Worm (Caenorhabditis elegans): ENCODE measurements around the gene aex-4.

Gene aex-4

ce11 chrX:3697623-3698022, 31.5 kb upstream of the aex-4 start (continued):
- no peak for TF ChIP-seq peb-1 (tag; optimal IDR thresholded peaks at IDR 0.05)
- TF ChIP-seq unc-62 (GFP tag; optimal IDR thresholded peaks at IDR 0.05): no peak
- peak; percentile 49 for TF ChIP-seq mab-5 (tag; optimal IDR thresholded peaks at IDR 0.05)
- TF ChIP-seq nhr-12 (tag; optimal IDR thresholded peaks at IDR 0.05): no peak
- no peak for TF ChIP-seq ama-1 (optimal IDR thresholded peaks at IDR 0.05)
- TF ChIP-seq nhr-77 (tag; optimal IDR thresholded peaks at IDR 0.05): no peak
- TF ChIP-seq dmd-4 (tag; optimal IDR thresholded peaks at IDR 0.05): no peak
- peak; percentile 76 for TF ChIP-seq F13H6.1 (tag; optimal IDR thresholded peaks at IDR 0.05)
- TF ChIP-seq ZK546.5 (tag; optimal IDR thresholded peaks at IDR 0.05): no peak
- no peak for TF ChIP-seq mdl-1 (tag; optimal IDR thresholded peaks at IDR 0.05)
- no peak for TF ChIP-seq nhr-6 (tag; optimal IDR thresholded peaks at IDR 0.05)
- peak; percentile 55 for TF ChIP-seq zag-1 (tag; optimal IDR thresholded peaks at IDR 0.05)
- peak; percentile 57 for TF ChIP-seq crh-2 (tag; optimal IDR thresholded peaks at IDR 0.05)
- peak; percentile 14 for TF ChIP-seq nhr-21 (tag; optimal IDR thresholded peaks at IDR 0.05)
- TF ChIP-seq ztf-4 (tag; optimal IDR thresholded peaks at IDR 0.05): no peak
- TF ChIP-seq elt-1 (tag; optimal IDR thresholded peaks at IDR 0.05): no peak

- TF ChIP-seq aly-2 (tag; optimal IDR thresholded peaks at IDR 0.05) (no peak), unc-39 (tag; optimal IDR thresholded peaks at IDR 0.05) (no peak), dmd-4 (tag; optimal IDR thresholded peaks at IDR 0.05) (no peak)
These were observed 27.2 kb upstream of the aex-4 start for ce11 chrX:3701861-3702260.

- peak; percentile 4 for TF ChIP-seq nhr-129 (tag; optimal IDR thresholded peaks at IDR 0.05)
- peak; percentile 64 for TF ChIP-seq unc-55 (GFP tag; optimal IDR thresholded peaks at IDR 0.05)
- TF ChIP-seq ceh-16 (tag; optimal IDR thresholded peaks at IDR 0.05): no peak
- TF ChIP-seq ZK546.5 (tag; optimal IDR thresholded peaks at IDR 0.05): no peak
- TF ChIP-seq lsy-2 (tag; optimal IDR thresholded peaks at IDR 0.05): peak in 1 of 2 experiments; percentile 30
These were observed 23.8 kb upstream of the aex-4 start for ce11 chrX:3705319-3705718.

- TF ChIP-seq nhr-129 (tag; optimal IDR thresholded peaks at IDR 0.05) (no peak), elt-3 (tag; optimal IDR thresholded peaks at IDR 0.05) (no peak)
These were observed 22.8 kb upstream of the aex-4 start for ce11 chrX:3706319-3706718.

- TF ChIP-seq sma-3 (GFP tag; optimal IDR thresholded peaks at IDR 0.05): no peak
- TF ChIP-seq nhr-25 (tag; optimal IDR thresholded peaks at IDR 0.05): no peak
- no peak for TF ChIP-seq lin-13 (GFP tag; optimal IDR thresholded peaks at IDR 0.05)
- no peak for TF ChIP-seq blmp-1 (tag; optimal IDR thresholded peaks at IDR 0.05; ENCODE audit: insufficient read depth)
- no peak for TF ChIP-seq crh-2 (tag; optimal IDR thresholded peaks at IDR 0.05)
- TF ChIP-seq R02D3.7 (tag; optimal IDR thresholded peaks at IDR 0.05): no peak
- no peak for TF ChIP-seq nhr-23 (tag; optimal IDR thresholded peaks at IDR 0.05)
- TF ChIP-seq nhr-77 (tag; optimal IDR thresholded peaks at IDR 0.05): no peak
- TF ChIP-seq mbf-1 (tag; optimal IDR thresholded peaks at IDR 0.05): no peak
- TF ChIP-seq Y55F3AM.14 (GFP tag; optimal IDR thresholded peaks at IDR 0.05): no peak
- no peak for TF ChIP-seq unc-62 (GFP tag; optimal IDR thresholded peaks at IDR 0.05)
- TF ChIP-seq nhr-129 (tag; optimal IDR thresholded peaks at IDR 0.05): no peak
- TF ChIP-seq alr-1 (tag; optimal IDR thresholded peaks at IDR 0.05): no peak
These were observed 19.3 kb upstream of the aex-4 start for ce11 chrX:3709747-3710146.

- no peak for TF ChIP-seq sma-3 (GFP tag; optimal IDR thresholded peaks at IDR 0.05)
- TF ChIP-seq ceh-16 (tag; optimal IDR thresholded peaks at IDR 0.05): no peak
- no peak for TF ChIP-seq sem-4 (tag; optimal IDR thresholded peaks at IDR 0.05)
- no peak for TF ChIP-seq dmd-4 (tag; optimal IDR thresholded peaks at IDR 0.05)
- TF ChIP-seq sma-9 (GFP tag; optimal IDR thresholded peaks at IDR 0.05): peak; percentile 55
- TF ChIP-seq sma-9 (tag; optimal IDR thresholded peaks at IDR 0.05): no peak
- TF ChIP-seq ztf-4 (tag; optimal IDR thresholded peaks at IDR 0.05): no peak
These were observed 17.4 kb upstream of the aex-4 start for ce11 chrX:3711581-3712101.

Data from whole organism, L2 larva.